Fruit fly (Drosophila melanogaster) ovary, adult (tissue): ENCODE results near the gene Ir67b.

Source experiments
- CG17801 ChIP-seq: fragments of 200-800 bp; optimal IDR thresholded peaks from 2 replicates; lab custom pipeline; 2019; ENCODE audit warnings: missing biosample characterization, mild to moderate bottlenecking, missing genetic modification characterization, moderate library complexity; ENCODE audit not compliant: partially characterized antibody

Ir67b gene

DNA sequence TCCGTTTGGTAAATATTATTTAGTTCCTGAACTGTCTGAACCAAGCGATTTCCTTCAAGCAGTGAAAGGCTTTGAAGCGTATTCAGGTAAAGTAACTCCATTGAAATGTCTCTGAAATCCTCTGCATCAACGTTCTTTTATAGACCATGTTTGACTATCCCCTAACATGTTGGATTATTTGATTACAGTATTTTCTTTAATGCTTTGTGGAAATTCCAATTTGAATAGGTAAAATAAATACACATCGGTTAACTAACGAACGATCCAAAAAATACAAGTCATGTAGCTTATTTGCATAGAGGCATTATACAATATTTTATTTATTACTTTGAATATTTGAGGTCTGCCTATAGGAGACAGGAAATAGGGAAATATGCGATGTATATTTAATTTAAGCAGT lies at the start of gene Ir67b:
Ir67b (minus strand) TSS at position 101 of the 400 bp plus-strand sequence.
- no peak for TF ChIP-seq CG17801

DNA sequence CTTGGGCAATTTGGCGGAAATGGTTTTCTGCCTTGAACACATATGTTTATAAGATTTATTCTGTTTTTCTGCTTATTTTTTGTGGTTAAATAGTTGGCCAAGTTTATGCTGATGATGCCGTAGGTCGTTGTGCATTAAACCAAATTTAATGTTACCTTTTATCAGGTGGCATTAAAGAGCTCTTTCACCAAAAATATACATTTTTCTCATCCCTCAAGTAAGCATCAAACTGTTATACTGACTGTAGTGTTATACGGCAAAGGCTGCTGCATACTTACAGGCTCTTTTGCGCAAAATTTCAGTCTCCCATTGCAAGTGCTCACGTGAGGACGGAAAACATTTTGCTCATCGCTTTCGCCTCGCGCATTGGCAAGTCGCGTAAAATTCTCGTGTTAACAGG lies 49.3 kb upstream of the Ir67b start, which contains the start of gene Rbfox1:
Rbfox1 (plus strand) TSS at position 301 of the 400 bp plus-strand sequence.
- TF ChIP-seq CG17801 = no peak

DNA sequence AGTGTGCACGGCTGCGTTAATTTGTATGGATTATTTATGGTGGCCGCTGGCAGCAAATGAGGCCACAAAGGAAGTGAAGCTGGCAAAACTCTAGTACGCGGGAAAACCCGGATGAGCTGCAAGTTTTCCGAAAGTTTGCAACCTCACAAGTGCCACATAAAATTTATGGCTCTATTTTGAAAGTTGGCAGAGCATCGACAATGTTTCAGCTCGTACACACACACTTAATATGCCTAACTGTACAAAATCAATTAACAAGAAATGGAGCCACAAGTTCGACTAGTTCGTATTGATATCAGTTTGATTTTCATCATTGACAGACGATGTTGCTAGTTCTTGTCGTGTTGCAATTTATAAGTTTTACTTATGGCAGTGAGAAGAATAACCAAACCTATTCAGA lies 46.4 kb upstream of the Ir67b start, which contains the start of gene CG46430:
CG46430 (plus strand) TSS at position 301 of the 400 bp plus-strand sequence.
- TF ChIP-seq CG17801 = no peak

DNA sequence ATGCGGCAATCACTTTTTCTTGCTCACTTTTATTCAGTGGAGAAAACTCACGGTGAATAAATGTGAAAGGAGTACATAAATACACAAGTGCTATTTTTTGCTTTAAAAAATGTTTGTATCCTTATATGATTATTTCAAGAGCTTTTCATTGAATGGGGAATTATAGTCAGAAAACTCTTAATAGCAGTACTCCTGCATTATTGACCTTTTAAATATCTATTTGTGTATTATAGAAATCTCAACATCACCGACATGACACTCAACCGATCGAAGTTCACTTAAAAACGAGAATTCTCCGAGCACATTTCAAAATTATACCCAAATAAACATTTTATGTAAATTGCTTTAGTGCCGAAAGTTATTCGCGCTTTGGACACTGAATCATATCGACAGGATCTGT lies 33.1 kb upstream of the Ir67b start, which contains the start of gene S-Lap3:
S-Lap3 (plus strand) TSS at position 301 of the 400 bp plus-strand sequence.
- TF ChIP-seq CG17801 = no peak

DNA sequence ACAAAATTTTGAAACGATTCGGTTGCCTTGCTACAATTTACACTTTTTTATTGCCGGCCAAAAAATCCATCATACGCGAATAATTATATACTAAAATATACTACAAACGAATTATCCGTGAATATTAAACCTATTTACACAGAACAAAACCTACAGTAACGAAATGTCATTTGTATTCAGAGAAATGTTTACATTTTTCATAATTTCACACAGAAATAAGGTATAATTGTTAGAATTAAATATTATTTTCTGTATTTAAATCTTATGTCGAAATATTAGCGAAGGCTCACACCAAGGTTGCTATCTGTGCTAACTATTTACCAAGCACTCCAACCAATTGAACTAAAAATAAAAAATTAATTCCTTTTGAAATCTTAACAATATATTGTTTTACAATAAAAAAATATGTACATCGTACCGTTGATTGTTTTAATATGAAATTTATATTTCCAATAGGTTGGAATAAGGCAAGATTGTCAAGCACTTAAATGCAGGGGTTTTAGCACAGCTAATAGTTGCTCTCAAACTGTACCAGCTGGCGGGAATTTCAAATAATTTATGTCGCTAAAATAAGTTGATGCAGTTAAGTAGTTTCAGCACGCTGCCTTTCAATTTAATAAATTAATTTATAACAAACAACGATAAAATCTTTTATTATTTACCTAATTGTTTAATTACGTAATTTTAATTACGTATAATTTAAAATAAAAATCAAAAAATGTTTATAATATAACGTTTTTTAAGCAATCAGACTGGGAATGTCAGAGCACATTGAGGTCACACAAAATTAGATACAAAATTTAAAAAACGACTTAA lies 31.5 kb upstream of the Ir67b start, which contains the start of the genes Gem3 and CG32061:
Gem3 (minus strand) TSS at position 51 of the 816 bp plus-strand sequence.
CG32061 (plus strand) TSS at position 766 of the 816 bp plus-strand sequence.
- TF ChIP-seq CG17801 = no peak

DNA sequence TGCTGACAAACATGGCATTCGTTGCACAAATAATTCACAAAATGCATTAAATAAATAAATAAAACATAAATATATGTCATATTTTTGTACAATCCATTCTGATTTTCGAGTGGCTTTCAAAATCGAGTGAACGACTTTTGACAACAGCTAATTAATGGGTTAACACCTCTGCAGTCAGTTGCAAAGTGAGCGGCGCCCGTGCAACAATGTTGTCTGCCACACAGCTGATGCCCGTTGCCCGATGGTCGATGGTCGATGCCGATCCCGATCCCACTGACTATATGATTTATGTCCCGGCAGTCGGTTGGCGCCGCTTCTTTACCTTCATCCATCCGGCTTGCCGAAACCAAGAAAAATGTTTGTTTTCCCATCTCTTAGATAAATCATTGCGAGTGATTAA lies 27.3 kb upstream of the Ir67b start:
- no peak for TF ChIP-seq CG17801

DNA sequence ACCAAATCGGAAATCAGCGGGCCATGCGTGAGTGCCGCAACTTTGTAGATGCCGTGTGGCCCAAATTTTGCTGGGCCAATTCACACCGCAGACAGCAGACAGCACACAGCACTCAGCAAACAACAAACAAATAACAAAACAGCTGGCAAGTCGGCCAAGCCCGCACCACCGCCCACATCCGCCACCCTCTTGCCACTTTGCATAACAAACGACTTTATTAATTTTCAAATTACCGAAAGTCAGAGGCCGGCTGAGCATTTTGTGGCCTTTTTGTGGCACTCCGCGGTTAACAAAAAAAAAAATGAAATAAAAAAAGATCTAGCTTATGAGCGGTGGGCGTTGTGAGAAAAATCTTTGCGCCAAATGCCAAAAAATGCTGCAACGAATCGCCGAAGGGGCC lies 17.9 kb upstream of the Ir67b start:
- no peak for TF ChIP-seq CG17801

DNA sequence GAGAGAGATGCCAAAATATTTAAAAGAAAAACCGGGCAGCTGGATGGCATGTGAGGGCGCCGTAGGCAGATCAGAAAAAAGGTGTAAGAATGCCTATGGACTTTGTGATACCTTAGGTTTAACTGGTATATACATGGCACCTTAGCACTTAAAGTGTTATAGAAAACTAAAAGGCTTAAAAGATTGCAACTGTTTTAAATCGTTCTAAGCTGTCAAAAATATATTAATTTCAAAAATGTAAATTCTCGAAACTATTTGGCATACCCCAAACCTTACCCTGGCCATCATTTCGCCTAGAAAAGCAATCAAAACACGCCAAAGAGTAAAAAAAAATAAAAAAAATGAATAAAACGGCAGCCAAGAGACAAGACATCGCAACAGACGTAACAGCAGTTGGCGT lies 15.2 kb upstream of the Ir67b start:
- TF ChIP-seq CG17801 = no peak

DNA sequence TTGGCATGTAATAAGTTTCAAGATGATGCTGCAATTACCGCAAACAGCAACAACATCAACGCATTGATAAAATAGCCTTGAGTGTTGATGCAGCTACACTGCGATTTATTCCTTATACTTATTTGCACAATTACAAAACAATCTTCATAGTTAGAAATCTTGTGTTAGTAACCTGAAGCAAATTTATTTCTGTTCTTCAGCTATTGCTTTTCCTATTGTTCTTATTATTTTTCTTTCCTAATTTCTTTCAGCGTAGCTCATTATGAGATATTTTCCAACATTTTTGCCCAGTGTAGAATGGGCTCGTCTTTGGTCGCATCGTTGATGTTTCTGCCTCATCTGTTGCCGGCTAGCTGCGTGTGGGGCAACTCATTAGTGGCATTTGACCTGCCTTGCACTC lies 12.2 kb upstream of the Ir67b start:
- TF ChIP-seq CG17801 = no peak

DNA sequence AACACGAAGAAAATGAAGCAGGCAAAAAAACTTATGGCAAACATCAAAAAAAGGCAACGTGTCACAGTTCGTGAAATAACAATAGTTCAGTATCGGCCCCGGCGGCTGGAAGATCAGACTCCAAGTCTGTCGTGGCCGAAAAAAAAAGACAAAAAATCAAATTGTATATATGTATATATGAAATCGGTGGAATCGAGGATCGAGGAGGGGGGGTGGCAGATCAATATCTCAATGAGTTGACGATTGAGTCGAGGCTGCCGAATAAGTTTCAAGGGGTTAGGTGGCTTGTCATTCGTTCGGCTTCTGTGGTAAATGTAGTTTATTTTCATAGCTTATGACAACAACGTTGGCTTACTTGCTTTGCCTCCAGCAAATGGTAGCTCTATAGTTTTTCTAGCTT lies 10.7 kb upstream of the Ir67b start:
- no peak for TF ChIP-seq CG17801

DNA sequence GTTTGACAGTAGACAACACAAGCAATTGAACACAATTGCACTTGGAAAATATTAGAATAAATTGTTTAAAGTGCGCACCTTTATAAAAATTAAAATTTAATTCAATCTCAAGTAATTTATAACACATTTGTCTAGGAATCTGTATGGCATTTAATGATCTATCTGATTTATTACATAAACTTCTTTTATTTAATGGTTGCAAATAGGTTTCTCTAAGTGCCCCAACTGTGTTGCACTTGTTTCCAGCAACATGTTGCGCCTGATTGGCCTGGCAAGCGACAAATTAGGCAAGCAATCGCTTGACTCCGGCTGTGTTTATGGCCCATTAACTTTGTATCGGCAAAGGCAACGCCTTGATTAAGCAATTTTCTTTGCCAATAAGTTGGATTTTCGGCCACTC lies 8.7 kb upstream of the Ir67b start:
- no peak for TF ChIP-seq CG17801

DNA sequence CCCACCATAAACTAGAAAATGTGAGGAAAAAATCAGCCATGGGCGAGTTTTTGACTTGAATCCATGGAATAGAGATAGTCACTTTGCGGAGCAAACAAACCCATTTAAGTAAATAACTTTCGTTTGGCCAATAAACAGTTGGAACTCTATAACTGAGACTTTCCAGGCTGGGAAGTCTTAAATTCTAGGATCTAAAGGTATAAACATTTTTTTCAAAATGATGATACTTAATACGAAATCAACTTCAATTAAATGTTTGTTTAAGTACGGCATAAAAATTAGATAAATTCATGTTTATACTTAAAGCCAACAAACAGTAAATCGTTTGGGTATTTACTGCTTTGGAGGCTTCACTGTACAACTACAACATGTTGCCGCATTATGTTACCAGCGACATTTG lies 8.1 kb upstream of the Ir67b start:
- TF ChIP-seq CG17801 = no peak

DNA sequence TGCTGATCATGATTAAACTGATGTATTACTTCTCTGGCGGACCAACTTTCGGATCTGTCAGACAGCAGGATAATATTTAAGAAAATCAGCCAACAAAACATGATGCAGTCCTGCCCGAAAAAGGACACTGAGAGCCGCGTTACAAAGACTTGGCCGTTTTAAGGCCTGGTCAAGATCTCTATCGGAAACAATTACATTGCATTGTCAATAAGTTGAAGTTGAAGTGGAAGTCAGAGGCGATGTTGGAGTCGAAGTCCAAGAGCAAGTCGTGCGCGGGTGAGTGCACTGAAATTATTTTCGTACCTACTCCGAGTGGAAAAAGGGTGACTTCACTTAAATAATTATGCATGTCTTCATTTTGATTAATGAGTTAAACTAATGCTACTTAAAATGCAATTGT lies 2.2 kb upstream of the Ir67b start, which contains the start of gene Ir67c:
Ir67c (minus strand) TSS at position 101 of the 400 bp plus-strand sequence.
- no peak for TF ChIP-seq CG17801

DNA sequence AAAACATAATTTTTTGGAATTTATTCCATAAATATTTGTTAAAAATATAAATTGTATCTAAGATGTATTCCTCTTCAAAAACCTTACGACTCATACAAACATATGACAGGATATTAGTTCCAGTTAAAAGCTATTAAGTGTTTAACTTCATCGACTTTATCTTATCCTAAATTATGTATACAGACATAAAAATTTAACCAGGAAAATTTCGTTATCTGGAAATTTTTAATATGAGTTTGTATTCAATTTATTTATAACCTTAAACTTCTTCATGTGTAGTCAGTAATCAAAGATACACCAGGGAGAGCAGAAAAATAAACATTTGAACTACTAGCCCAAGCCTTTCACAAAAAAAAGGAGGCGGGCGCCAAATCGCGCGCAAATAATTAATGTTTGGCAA lies 2.3 kb downstream of the Ir67b start:
- TF ChIP-seq CG17801 = no peak

DNA sequence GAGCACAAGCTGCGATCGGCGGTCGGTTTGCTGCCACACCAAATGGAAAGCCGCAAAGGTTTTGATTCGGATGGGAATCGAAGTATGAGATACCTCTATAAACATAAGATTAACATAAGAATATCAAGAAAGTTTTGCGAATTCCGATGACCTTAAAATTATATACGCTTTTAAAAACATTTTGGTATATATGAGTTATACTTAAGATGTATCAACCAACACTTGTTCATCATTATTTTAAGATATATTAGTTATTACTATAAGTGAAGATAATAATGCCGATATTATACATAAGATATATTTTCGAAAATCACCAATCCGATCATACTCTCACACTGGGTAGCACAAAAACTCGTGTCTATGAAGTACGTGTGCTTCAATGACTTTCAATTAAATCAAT lies 3.0 kb downstream of the Ir67b start:
- TF ChIP-seq CG17801 = no peak

DNA sequence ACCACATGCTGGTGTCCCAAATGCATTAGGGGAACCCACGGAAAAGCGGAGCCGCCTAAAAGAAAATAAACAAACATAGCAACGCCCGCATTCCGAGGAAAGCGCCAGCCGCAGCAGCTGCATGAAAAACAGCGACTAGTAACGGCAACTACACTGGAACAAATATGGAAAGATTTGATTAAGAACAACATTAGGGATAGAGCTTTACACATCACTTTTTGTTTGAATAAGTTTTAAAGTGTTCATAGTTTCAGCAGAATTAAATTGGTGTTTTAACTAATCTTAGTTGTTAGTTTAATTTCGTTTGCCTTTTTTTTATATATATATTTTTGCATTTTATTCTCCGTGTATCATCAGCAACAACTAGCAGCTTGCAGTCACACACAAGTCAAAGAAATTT lies 3.8 kb downstream of the Ir67b start:
- TF ChIP-seq CG17801 = no peak

DNA sequence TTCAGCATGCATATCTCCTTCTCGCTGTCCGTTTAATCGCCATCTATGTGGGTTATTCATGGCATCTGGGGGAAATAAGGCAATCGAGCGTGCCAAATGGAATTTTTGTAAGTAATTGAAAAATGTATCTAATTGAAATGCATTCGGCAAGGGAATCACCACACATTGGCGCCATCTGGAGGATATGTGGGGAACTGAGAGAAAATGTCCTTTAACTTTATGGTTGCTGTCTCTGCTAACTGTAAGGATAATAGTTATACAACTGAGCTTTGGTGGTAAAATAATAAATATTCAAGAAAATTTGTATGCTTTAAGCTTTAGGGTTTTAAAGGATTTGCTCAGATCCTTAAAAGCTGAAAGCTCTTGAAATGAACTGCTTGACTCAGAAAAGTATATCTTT lies 4.5 kb downstream of the Ir67b start:
- no peak for TF ChIP-seq CG17801

DNA sequence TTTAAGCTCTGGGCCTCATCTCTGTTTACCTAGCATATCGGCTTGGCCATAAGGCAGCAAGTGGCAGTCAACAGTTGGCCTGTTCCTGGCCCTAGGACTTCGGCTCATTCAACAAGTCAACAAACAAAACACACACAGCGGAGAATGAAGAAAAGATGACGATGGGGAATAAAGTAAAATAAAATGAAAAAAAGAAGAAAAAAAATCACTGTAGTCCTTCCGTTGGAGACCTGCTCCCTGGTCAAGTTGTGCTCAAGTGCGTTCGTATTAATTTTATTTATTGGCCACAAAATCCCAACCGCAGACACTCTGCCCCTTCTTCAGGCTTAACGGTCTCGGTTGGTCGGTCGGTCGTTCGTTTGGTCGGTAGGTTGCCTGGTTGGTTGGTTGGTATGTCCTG lies 13.4 kb downstream of the Ir67b start:
- TF ChIP-seq CG17801 = no peak
